Fruit fly (Drosophila melanogaster) whole organism, wandering third instar larva: ENCODE data around the gene Porin2.
A peak's percentile ranks its signal among the peaks of the same experiment; 100 is the strongest.

Experiments
- Hr83 ChIP-seq: fragments of 200-300 bp; sonication (Bioruptor generic); optimal IDR thresholded peaks from 2 replicates; lab custom pipeline; 2016; ENCODE audit warnings: missing biosample characterization, mild to moderate bottlenecking, missing genetic modification characterization, moderate library complexity; ENCODE audit not compliant: poor library complexity, severe bottlenecking
- Myc ChIP-seq: fragments of >200 bp; optimal IDR thresholded peaks from 2 replicates; lab custom pipeline; 2017
- lola ChIP-seq: fragments of >200 bp; optimal IDR thresholded peaks from 2 replicates; lab custom pipeline; 2017; ENCODE audit warnings: missing biosample characterization, missing genetic modification characterization
- pan ChIP-seq: fragments of >200 bp; optimal IDR thresholded peaks from 2 replicates; lab custom pipeline; 2017
- psq ChIP-seq: fragments of 200-800 bp; sonication (Bioruptor generic); optimal IDR thresholded peaks from 3 replicates; lab custom pipeline; 2017; ENCODE audit warnings: missing biosample characterization, mild to moderate bottlenecking, missing genetic modification characterization, moderate library complexity
- tai ChIP-seq: sonication (Bioruptor generic); optimal IDR thresholded peaks from 2 replicates; lab custom pipeline; 2016; ENCODE audit warnings: missing biosample characterization, missing genetic modification characterization

- no peak for TF ChIP-seq Hr83
- no peak for TF ChIP-seq pan (lab: Kevin White, UChicago)
- TF ChIP-seq tai (GFP tag; lab: Kevin White, UChicago) = no peak
- no peak for TF ChIP-seq lola
- peak; percentile 36 for TF ChIP-seq psq (GFP tag; lab: Kevin White, UChicago)
- TF ChIP-seq Myc (lab: Kevin White, UChicago) = no peak
Observed at dm6 chr2L:10858064-10859047, 11.5 kb upstream of the Porin2 start, which contains the start of the genes aurB and Stam.
